Worm (Caenorhabditis elegans): ENCODE results near the gene W03A5.6.

- no peak for TF ChIP-seq ref-1 (GFP tag; conservative IDR thresholded peaks at IDR 0.05)
- no peak for TF ChIP-seq T22C8.4 (GFP tag; IDR thresholded peaks at IDR 0.05)
- no peak for TF ChIP-seq cog-1 (tag; optimal IDR thresholded peaks at IDR 0.05)
- TF ChIP-seq tab-1 (GFP tag; IDR thresholded peaks at IDR 0.05): no peak
- TF ChIP-seq flt-1 (GFP tag; IDR thresholded peaks at IDR 0.05): no peak
- TF ChIP-seq med-1 (GFP tag; optimal IDR thresholded peaks at IDR 0.05; ENCODE audit: insufficient read depth): no peak
- no peak for TF ChIP-seq klf-2 (GFP tag; conservative IDR thresholded peaks at IDR 0.05)
These were observed 20.9 kb downstream of the W03A5.6 start for ce11 chrIII:5419527-5419926.
